Worm (Caenorhabditis elegans): ENCODE results near the gene fipr-9.

ce11 chrV:10228360-10228759 is 6.9 kb downstream of the fipr-9 start, which contains the start of gene fipr-4:
- TF ChIP-seq nhr-76 (tag; optimal IDR thresholded peaks at IDR 0.05) = no peak
- no peak for TF ChIP-seq zag-1 (tag; optimal IDR thresholded peaks at IDR 0.05)
- TF ChIP-seq fos-1 (tag; optimal IDR thresholded peaks at IDR 0.05) = no peak
- no peak for TF ChIP-seq unc-62 (GFP tag; optimal IDR thresholded peaks at IDR 0.05)
- TF ChIP-seq snpc-4 (tag; optimal IDR thresholded peaks at IDR 0.05) = no peak
- no peak for TF ChIP-seq lin-39 (tag; optimal IDR thresholded peaks at IDR 0.05)
- TF ChIP-seq ceh-63 (GFP tag; optimal IDR thresholded peaks at IDR 0.05) = no peak
- TF ChIP-seq elt-3 (tag; optimal IDR thresholded peaks at IDR 0.05) = no peak
- TF ChIP-seq unc-86 (tag; optimal IDR thresholded peaks at IDR 0.05) = no peak
- no peak for TF ChIP-seq nhr-77 (tag; optimal IDR thresholded peaks at IDR 0.05)

All from whole organism, L1 larva.